In the genomic region with DNA sequence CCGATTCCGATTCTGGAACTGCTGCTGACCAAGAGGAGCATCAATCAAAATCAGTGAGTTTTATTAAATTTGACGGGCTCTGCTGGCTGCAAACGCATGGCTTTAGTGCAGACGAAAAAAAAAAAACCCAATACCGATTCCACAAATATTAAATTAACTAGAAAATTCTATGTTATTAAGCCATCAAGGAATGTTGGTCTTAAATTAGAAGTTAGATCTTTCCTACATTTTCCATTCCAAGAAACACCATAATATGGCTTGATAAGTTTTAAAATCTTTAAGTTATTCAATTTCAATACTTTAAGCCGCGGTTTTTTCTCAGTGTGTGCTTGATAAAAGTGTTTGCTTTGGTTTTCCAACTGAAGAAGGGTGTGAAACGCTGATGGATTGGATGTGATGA, we compare ENCODE assay signal across 3 fruit fly cellular contexts.
TF ChIP-seq lines count a peak whose summit lies in the region.

No protein-coding gene starts in this region.

- TF ChIP-seq CTCF in whole organism, embryonic (GFP tag; optimal IDR thresholded peaks at IDR 0.05; lab: Kevin White, UChicago): no peak

TF ChIP-seq in whole organism, embryonic, 481 proteins besides CTCF, POLR2A, EP300 and RAD21 (continues in another document):
- TF ChIP-seq TFAM (GFP tag; optimal IDR thresholded peaks at IDR 0.05; lab: Kevin White, UChicago) (no peak), CG15479 (GFP tag; optimal IDR thresholded peaks at IDR 0.05; lab: Kevin White, UChicago) (no peak), CG12391 (tag; optimal IDR thresholded peaks at IDR 0.05; lab: Kevin White, UChicago) (peak; percentile 20), lilli (GFP tag; optimal IDR thresholded peaks at IDR 0.05; lab: Kevin White, UChicago) (peak; percentile 5), CG18262 (tag; optimal IDR thresholded peaks at IDR 0.05; lab: Kevin White, UChicago) (peak; percentile 9), MTF-1 (GFP tag; optimal IDR thresholded peaks at IDR 0.05; lab: Kevin White, UChicago; ENCODE audit: borderline replicate concordance) (no peak), CG18764 (GFP tag; optimal IDR thresholded peaks at IDR 0.05; lab: Kevin White, UChicago) (no peak), Hr51 (GFP tag; optimal IDR thresholded peaks at IDR 0.05; lab: Kevin White, UChicago) (peak in 1 of 2 experiments; percentile 8), bsh (GFP tag; optimal IDR thresholded peaks at IDR 0.05; lab: Kevin White, UChicago) (peak in 1 of 2 experiments; percentile 18), phol (tag; optimal IDR thresholded peaks at IDR 0.05; lab: Kevin White, UChicago) (peak; percentile 12), lola (GFP tag; optimal IDR thresholded peaks at IDR 0.05; lab: Kevin White, UChicago) (peak in 1 of 3 experiments; percentile 6), CG10979 (tag; optimal IDR thresholded peaks at IDR 0.05; lab: Kevin White, UChicago) (peak; percentile 35), CG12942 (GFP tag; optimal IDR thresholded peaks at IDR 0.05; lab: Kevin White, UChicago) (no peak), CG2712 (tag; optimal IDR thresholded peaks at IDR 0.05; lab: Kevin White, UChicago) (peak; percentile 20), unpg (GFP tag; optimal IDR thresholded peaks at IDR 0.05; lab: Kevin White, UChicago) (peak; percentile 23), CG12744 (GFP tag; optimal IDR thresholded peaks at IDR 0.05; lab: Kevin White, UChicago) (no peak), tna (GFP tag; IDR thresholded peaks at IDR 0.05; lab: Robert Waterston, UW; ENCODE audit: partially characterized antibody) (no peak), gem (tag; optimal IDR thresholded peaks at IDR 0.05; lab: Kevin White, UChicago) (peak; percentile 40), CG30403 (GFP tag; optimal IDR thresholded peaks at IDR 0.05; lab: Kevin White, UChicago) (peak; percentile 2), Med (GFP tag; lab: Kevin White, UChicago) (peak; percentile 49), CG11504 (tag; optimal IDR thresholded peaks at IDR 0.05; lab: Kevin White, UChicago) (peak; percentile 30), CG4617 (GFP tag; optimal IDR thresholded peaks at IDR 0.05; lab: Kevin White, UChicago; ENCODE audit: borderline replicate concordance) (no peak), Rfx (GFP tag; IDR thresholded peaks at IDR 0.05; lab: Robert Waterston, UW) (no peak), seq (GFP tag; IDR thresholded peaks at IDR 0.05; lab: Robert Waterston, UW) (no peak), MESR4 (GFP tag; optimal IDR thresholded peaks at IDR 0.05; lab: Kevin White, UChicago) (no peak), fu2 (GFP tag; optimal IDR thresholded peaks at IDR 0.05; lab: Kevin White, UChicago) (no peak), mam (GFP tag; optimal IDR thresholded peaks at IDR 0.05; lab: Kevin White, UChicago) (no peak), lab (GFP tag; optimal IDR thresholded peaks at IDR 0.05; lab: Kevin White, UChicago) (no peak)

TF ChIP-seq in whole organism, prepupa, 60 proteins besides CTCF, POLR2A, EP300 and RAD21:
- TF ChIP-seq Met (GFP tag; optimal IDR thresholded peaks at IDR 0.05; lab: Kevin White, UChicago) (peak; percentile 16), CG31627 (GFP tag; optimal IDR thresholded peaks at IDR 0.05; lab: Kevin White, UChicago) (no peak), CG15336 (GFP tag; IDR thresholded peaks at IDR 0.05; lab: Robert Waterston, UW) (no peak), net (GFP tag; optimal IDR thresholded peaks at IDR 0.05; lab: Kevin White, UChicago) (no peak), CG11294 (GFP tag; IDR thresholded peaks at IDR 0.05; lab: Robert Waterston, UW) (no peak), Sox14 (GFP tag; optimal IDR thresholded peaks at IDR 0.05; lab: Kevin White, UChicago) (no peak), Sox102F (GFP tag; optimal IDR thresholded peaks at IDR 0.05; lab: Kevin White, UChicago) (no peak), achi (GFP tag; optimal IDR thresholded peaks at IDR 0.05; lab: Kevin White, UChicago) (peak; percentile 20), vri (GFP tag; optimal IDR thresholded peaks at IDR 0.05; lab: Kevin White, UChicago) (no peak), Blimp-1 (GFP tag; optimal IDR thresholded peaks at IDR 0.05; lab: Kevin White, UChicago) (no peak), CG11762 (GFP tag; optimal IDR thresholded peaks at IDR 0.05; lab: Kevin White, UChicago; ENCODE audit: insufficient read depth) (no peak), CG3919 (GFP tag; optimal IDR thresholded peaks at IDR 0.05; lab: Kevin White, UChicago) (no peak), spab (GFP tag; optimal IDR thresholded peaks at IDR 0.05; lab: Kevin White, UChicago) (no peak), CG8632 (GFP tag; optimal IDR thresholded peaks at IDR 0.05; lab: Kevin White, UChicago) (no peak), Hr4 (GFP tag; optimal IDR thresholded peaks at IDR 0.05; lab: Kevin White, UChicago) (no peak), Gug (GFP tag; IDR thresholded peaks at IDR 0.05; lab: Robert Waterston, UW) (no peak), Eip75B (GFP tag; optimal IDR thresholded peaks at IDR 0.05; lab: Kevin White, UChicago) (no peak), svp (GFP tag; lab: Kevin White, UChicago) (peak; percentile 40), Hr38 (GFP tag; optimal IDR thresholded peaks at IDR 0.05; lab: Kevin White, UChicago) (no peak), eg (GFP tag; IDR thresholded peaks at IDR 0.05; lab: Robert Waterston, UW) (no peak), fkh (GFP tag; optimal IDR thresholded peaks at IDR 0.05; lab: Kevin White, UChicago) (no peak), pdm3 (GFP tag; optimal IDR thresholded peaks at IDR 0.05; lab: Kevin White, UChicago) (no peak), fd59A (GFP tag; optimal IDR thresholded peaks at IDR 0.05; lab: Kevin White, UChicago) (no peak), CG6854 (GFP tag; optimal IDR thresholded peaks at IDR 0.05; lab: Kevin White, UChicago) (no peak), Eip78C (GFP tag; lab: Kevin White, UChicago) (peak; percentile 82), Eip93F (GFP tag; optimal IDR thresholded peaks at IDR 0.05; lab: Kevin White, UChicago) (no peak), CG34406 (GFP tag; optimal IDR thresholded peaks at IDR 0.05; lab: Kevin White, UChicago) (no peak), esn (GFP tag; optimal IDR thresholded peaks at IDR 0.05; lab: Kevin White, UChicago) (peak; percentile 9)

TF ChIP-seq in whole organism, pupa, 21 proteins besides CTCF, POLR2A, EP300 and RAD21:
- TF ChIP-seq CG34367 (tag; optimal IDR thresholded peaks at IDR 0.05; lab: Kevin White, UChicago) (no peak), CG17806 (tag; optimal IDR thresholded peaks at IDR 0.05; lab: Kevin White, UChicago) (peak; percentile 14), CG8301 (tag; optimal IDR thresholded peaks at IDR 0.05; lab: Kevin White, UChicago) (no peak)
